Worm (Caenorhabditis elegans) whole organism, early embryonic: Measurements from ENCODE around the gene C55A6.4.

Experiments
- B0310.2 ChIP-seq: sonication (generic microtip); optimal IDR thresholded peaks from 2 replicates; lab custom pipeline; 2016; ENCODE audit warnings: mild to moderate bottlenecking, missing genetic modification characterization, missing compliant biosample characterization
- F13C5.2 ChIP-seq: sonication (generic microtip); optimal IDR thresholded peaks from 2 replicates; lab custom pipeline; 2017; ENCODE audit warnings: mild to moderate bottlenecking, missing genetic modification characterization, inconsistent platforms, missing compliant biosample characterization
- aly-1 ChIP-seq: sonication (generic microtip); optimal IDR thresholded peaks from 2 replicates; lab custom pipeline; 2016; ENCODE audit warnings: missing genetic modification characterization, missing compliant biosample characterization
- ama-1 ChIP-seq: fragments of 150-350 bp; optimal IDR thresholded peaks from 2 replicates; lab custom pipeline; 2014
- ceh-13 ChIP-seq: fragments of 200-800 bp; sonication (Bioruptor generic); optimal IDR thresholded peaks from 2 replicates; lab custom pipeline; 2018; ENCODE audit warnings: mild to moderate bottlenecking, missing genetic modification characterization, missing compliant biosample characterization
- ceh-36 ChIP-seq: sonication (generic microtip); optimal IDR thresholded peaks from 2 replicates; lab custom pipeline; 2016; ENCODE audit warnings: missing genetic modification characterization, inconsistent platforms, missing compliant biosample characterization
- ets-7 ChIP-seq: sonication (generic microtip); optimal IDR thresholded peaks from 2 replicates; lab custom pipeline; 2016; ENCODE audit warnings: missing genotype, missing genetic modification characterization, missing compliant biosample characterization
- flt-1 ChIP-seq: fragments of 200-800 bp; sonication (Bioruptor generic); IDR thresholded peaks from 2 replicates; pipeline ENCODE4 v1.3.6; 2022; ENCODE audit warnings: missing genetic modification characterization, missing compliant biosample characterization
- hmbx-1 ChIP-seq: sonication (generic microtip); optimal IDR thresholded peaks from 2 replicates; lab custom pipeline; 2016; ENCODE audit warnings: mild to moderate bottlenecking, missing genetic modification characterization, missing compliant biosample characterization
- hmg-4 ChIP-seq: fragments of 200-800 bp; sonication (Bioruptor generic); optimal IDR thresholded peaks from 2 replicates; lab custom pipeline; 2018; ENCODE audit warnings: mild to moderate bottlenecking, missing genetic modification characterization, missing compliant biosample characterization
- hnd-1 ChIP-seq: sonication (generic microtip); optimal IDR thresholded peaks from 2 replicates; lab custom pipeline; 2016; ENCODE audit warnings: missing genetic modification characterization, missing compliant biosample characterization
- pes-1 ChIP-seq: fragments of 200-800 bp; sonication (Bioruptor generic); IDR thresholded peaks from 2 replicates; pipeline ENCODE4 v1.3.6; 2022; ENCODE audit warnings: missing genetic modification reagents, missing genetic modification characterization, missing compliant biosample characterization
- scrt-1 ChIP-seq: fragments of 200-800 bp; sonication (Bioruptor generic); IDR thresholded peaks from 2 replicates; pipeline ENCODE4 v1.3.6; 2022; ENCODE audit warnings: missing genetic modification characterization, missing compliant biosample characterization
- sea-1 ChIP-seq: fragments of 200-800 bp; sonication (Bioruptor generic); conservative IDR thresholded peaks from 2 replicates; pipeline ENCODE4 v1.3.6; 2022; ENCODE audit warnings: missing genetic modification characterization, missing compliant biosample characterization
- tbx-11 ChIP-seq: fragments of 200-800 bp; sonication (Bioruptor generic); IDR thresholded peaks from 2 replicates; pipeline ENCODE4 v1.3.6; 2022; ENCODE audit warnings: missing genetic modification characterization, missing compliant biosample characterization
- tbx-37 ChIP-seq: fragments of 200-800 bp; sonication (Bioruptor generic); conservative IDR thresholded peaks from 2 replicates; pipeline ENCODE4 v1.3.6; 2022; ENCODE audit warnings: missing genetic modification reagents, missing genetic modification characterization, missing compliant biosample characterization
- tra-4 ChIP-seq: sonication (generic microtip); optimal IDR thresholded peaks from 2 replicates; lab custom pipeline; 2017; ENCODE audit warnings: missing genetic modification characterization, missing compliant biosample characterization

Gene C55A6.4

ce11 chrV:11527531-11527930 lies 9.8 kb upstream of the C55A6.4 start, which contains the start of gene ccch-1:
TSS of gene ccch-1 (plus strand) at chrV:11527831.
- TF ChIP-seq flt-1 (GFP tag; lab: Robert Waterston, UW) (no peak), F13C5.2 (tag; lab: Kevin White, UChicago) (no peak), aly-1 (tag; lab: Kevin White, UChicago) (no peak), ama-1 (lab: Kevin White, UChicago) (no peak), hmbx-1 (no peak), pes-1 (GFP tag; lab: Robert Waterston, UW) (no peak), B0310.2 (tag; lab: Kevin White, UChicago) (no peak), sea-1 (GFP tag; lab: Robert Waterston, UW) (no peak), hmg-4 (GFP tag; lab: Kevin White, UChicago) (no peak), scrt-1 (GFP tag; lab: Robert Waterston, UW) (no peak)

- TF ChIP-seq F13C5.2 (tag; lab: Kevin White, UChicago) (no peak), hmbx-1 (no peak), flt-1 (GFP tag; lab: Robert Waterston, UW) (no peak), pes-1 (GFP tag; lab: Robert Waterston, UW) (no peak), hmg-4 (GFP tag; lab: Kevin White, UChicago) (no peak), ceh-36 (tag; lab: Kevin White, UChicago) (no peak)
These were observed 9.3 kb upstream of the C55A6.4 start for ce11 chrV:11526927-11527491.

ce11 chrV:11525338-11525737 lies 7.6 kb upstream of the C55A6.4 start:
- TF ChIP-seq pes-1 (GFP tag; lab: Robert Waterston, UW) (no peak), tbx-37 (GFP tag; lab: Robert Waterston, UW) (no peak), aly-1 (tag; lab: Kevin White, UChicago) (no peak), B0310.2 (tag; lab: Kevin White, UChicago) (no peak), ama-1 (lab: Kevin White, UChicago) (no peak), hmbx-1 (no peak), hnd-1 (tag; lab: Kevin White, UChicago) (no peak)

ce11 chrV:11521448-11521847 lies 3.8 kb upstream of the C55A6.4 start, which contains the start of gene pafo-1:
TSS of gene pafo-1 (plus strand) at chrV:11521703.
- TF ChIP-seq sea-1 (GFP tag; lab: Robert Waterston, UW): 0 out of 2 replicates have a peak, but pooled peaks have one; percentile 23
- peak; percentile 83 for TF ChIP-seq F13C5.2 (tag; lab: Kevin White, UChicago)
- peak; percentile 61 for TF ChIP-seq tbx-37 (GFP tag; lab: Robert Waterston, UW)
- no peak for TF ChIP-seq ets-7 (tag; lab: Kevin White, UChicago)
- no peak for TF ChIP-seq hmbx-1
- TF ChIP-seq scrt-1 (GFP tag; lab: Robert Waterston, UW): no peak
- TF ChIP-seq tra-4 (tag; lab: Kevin White, UChicago): no peak
- peak; percentile 27 for TF ChIP-seq hmg-4 (GFP tag; lab: Kevin White, UChicago)
- TF ChIP-seq pes-1 (GFP tag; lab: Robert Waterston, UW): no peak
- TF ChIP-seq tbx-11 (GFP tag; lab: Robert Waterston, UW): no peak
- TF ChIP-seq ceh-13 (GFP tag; lab: Kevin White, UChicago): no peak
- no peak for TF ChIP-seq B0310.2 (tag; lab: Kevin White, UChicago)
- TF ChIP-seq hnd-1 (tag; lab: Kevin White, UChicago): no peak
- TF ChIP-seq ceh-36 (tag; lab: Kevin White, UChicago): peak; percentile 40
- no peak for TF ChIP-seq aly-1 (tag; lab: Kevin White, UChicago)
- no peak for TF ChIP-seq ama-1 (lab: Kevin White, UChicago)
- TF ChIP-seq flt-1 (GFP tag; lab: Robert Waterston, UW): 0 out of 2 replicates have a peak, but pooled peaks have one; percentile 23

- TF ChIP-seq pes-1 (GFP tag; lab: Robert Waterston, UW): no peak
- TF ChIP-seq ets-7 (tag; lab: Kevin White, UChicago): no peak
- TF ChIP-seq hnd-1 (tag; lab: Kevin White, UChicago): no peak
- TF ChIP-seq tbx-11 (GFP tag; lab: Robert Waterston, UW): no peak
- no peak for TF ChIP-seq ceh-13 (GFP tag; lab: Kevin White, UChicago)
- TF ChIP-seq hmg-4 (GFP tag; lab: Kevin White, UChicago): no peak
These were observed 2.5 kb upstream of the C55A6.4 start, which contains the start of the genes C55A6.11 and C55A6.7 for ce11 chrV:11520215-11520614. TSS of gene C55A6.11 (plus strand) at chrV:11520515. TSS of gene C55A6.7 (minus strand) at chrV:11520530.

ce11 chrV:11516141-11516591 lies 1.5 kb downstream of the C55A6.4 start, which contains the start of gene sdz-8:
TSS of gene sdz-8 (minus strand) at chrV:11516191.
- no peak for TF ChIP-seq tbx-37 (GFP tag; lab: Robert Waterston, UW)
- TF ChIP-seq ama-1 (lab: Kevin White, UChicago): no peak
- no peak for TF ChIP-seq tbx-11 (GFP tag; lab: Robert Waterston, UW)
- TF ChIP-seq pes-1 (GFP tag; lab: Robert Waterston, UW): no peak
- no peak for TF ChIP-seq F13C5.2 (tag; lab: Kevin White, UChicago)
- TF ChIP-seq ceh-13 (GFP tag; lab: Kevin White, UChicago): no peak
- no peak for TF ChIP-seq hmg-4 (GFP tag; lab: Kevin White, UChicago)
- no peak for TF ChIP-seq sea-1 (GFP tag; lab: Robert Waterston, UW)
- no peak for TF ChIP-seq hmbx-1
- no peak for TF ChIP-seq flt-1 (GFP tag; lab: Robert Waterston, UW)
- no peak for TF ChIP-seq B0310.2 (tag; lab: Kevin White, UChicago)

ce11 chrV:11515145-11515544 lies 2.5 kb downstream of the C55A6.4 start:
- TF ChIP-seq tra-4 (tag; lab: Kevin White, UChicago) (no peak), ceh-36 (tag; lab: Kevin White, UChicago) (no peak), sea-1 (GFP tag; lab: Robert Waterston, UW) (no peak), ets-7 (tag; lab: Kevin White, UChicago) (no peak), ama-1 (lab: Kevin White, UChicago) (no peak), hnd-1 (tag; lab: Kevin White, UChicago) (no peak), scrt-1 (GFP tag; lab: Robert Waterston, UW) (no peak), ceh-13 (GFP tag; lab: Kevin White, UChicago) (no peak), hmbx-1 (no peak), tbx-11 (GFP tag; lab: Robert Waterston, UW) (no peak), flt-1 (GFP tag; lab: Robert Waterston, UW) (no peak), pes-1 (GFP tag; lab: Robert Waterston, UW) (no peak), F13C5.2 (tag; lab: Kevin White, UChicago) (no peak), tbx-37 (GFP tag; lab: Robert Waterston, UW) (no peak), B0310.2 (tag; lab: Kevin White, UChicago) (no peak), aly-1 (tag; lab: Kevin White, UChicago) (no peak), hmg-4 (GFP tag; lab: Kevin White, UChicago) (no peak)
